Fruit fly (Drosophila melanogaster) whole organism, wandering third instar larva: ENCODE results near the gene D2hgdh.

Source experiments
- br ChIP-seq: fragments of 200-800 bp; sonication (Bioruptor generic); optimal IDR thresholded peaks from 2 replicates; lab custom pipeline; 2016; ENCODE audit warnings: missing biosample characterization, missing genetic modification characterization
- pan ChIP-seq: fragments of >200 bp; optimal IDR thresholded peaks from 2 replicates; lab custom pipeline; 2017

dm6 chrX:2157929-2158610, 16.8 kb downstream of the D2hgdh start:
- TF ChIP-seq pan (lab: Kevin White, UChicago) (no peak), br (GFP tag; lab: Kevin White, UChicago) (no peak)
